Fruit fly (Drosophila melanogaster): Measurements from ENCODE around the gene CG33494.

CG33494 gene

DNA sequence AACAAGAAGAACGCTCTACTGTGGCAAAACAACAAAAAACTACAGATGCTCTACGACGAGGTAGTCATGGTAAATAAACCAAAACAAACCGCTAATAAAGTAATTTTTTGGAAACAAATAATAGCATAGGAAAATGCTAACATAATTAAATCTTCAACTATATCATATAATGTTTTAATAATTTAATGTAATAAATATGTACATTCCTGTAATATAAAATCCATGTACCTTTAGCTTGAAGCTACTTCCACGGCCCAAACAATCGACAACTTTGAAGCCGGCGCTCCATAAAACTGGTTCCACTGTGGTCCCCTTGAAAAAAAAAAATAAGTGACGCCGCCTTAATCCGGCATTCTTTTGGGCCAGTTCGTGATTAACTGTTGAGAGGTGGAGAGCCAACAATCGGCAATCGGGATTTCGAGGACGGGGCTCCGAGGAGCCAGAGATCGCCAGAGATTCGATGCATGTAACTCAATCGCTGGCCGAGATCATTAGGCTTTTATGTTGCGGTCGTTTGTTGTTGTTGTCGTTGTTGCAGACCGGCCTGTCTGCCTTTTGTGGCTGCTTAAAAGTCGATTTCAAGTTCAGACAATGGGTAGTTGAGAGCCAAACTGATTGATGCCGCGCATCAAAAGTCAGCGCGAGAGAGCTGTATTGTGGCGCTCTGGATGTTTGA is 32.2 kb downstream of the CG33494 start:
- TF ChIP-seq Hr38 (GFP tag; optimal IDR thresholded peaks at IDR 0.05) (no peak), CG10669 (GFP tag; optimal IDR thresholded peaks at IDR 0.05) (peak; percentile 92), Hr4 (GFP tag; optimal IDR thresholded peaks at IDR 0.05) (peak; percentile 56), CG15336 (GFP tag; IDR thresholded peaks at IDR 0.05) (peak; percentile 90), CG16779 (tag; optimal IDR thresholded peaks at IDR 0.05) (peak; percentile 81), fd59A (GFP tag; optimal IDR thresholded peaks at IDR 0.05) (peak; percentile 89), CG6854 (GFP tag; optimal IDR thresholded peaks at IDR 0.05) (peak; percentile 69), Sox14 (GFP tag; optimal IDR thresholded peaks at IDR 0.05) (peak; percentile 74), CG6163 (GFP tag; IDR thresholded peaks at IDR 0.05) (peak; percentile 91), CG31627 (GFP tag; optimal IDR thresholded peaks at IDR 0.05) (peak; percentile 72), acj6 (GFP tag; optimal IDR thresholded peaks at IDR 0.05) (peak; percentile 92), Lpt (GFP tag; optimal IDR thresholded peaks at IDR 0.05) (peak; percentile 83), pdm3 (GFP tag; optimal IDR thresholded peaks at IDR 0.05) (peak; percentile 81), fkh (GFP tag; optimal IDR thresholded peaks at IDR 0.05) (no peak), CG8319 (GFP tag; optimal IDR thresholded peaks at IDR 0.05) (peak; percentile 86), fd85E (GFP tag; optimal IDR thresholded peaks at IDR 0.05) (peak; percentile 60), Ets21C (GFP tag; optimal IDR thresholded peaks at IDR 0.05) (peak; percentile 71), salr (GFP tag; optimal IDR thresholded peaks at IDR 0.05) (peak; percentile 78 to 86), Eip78C (GFP tag) (peak; percentile 97), dsx (GFP tag; optimal IDR thresholded peaks at IDR 0.05; ENCODE audit: poor library complexity, severe bottlenecking) (peak; percentile 95), CG11902 (GFP tag; optimal IDR thresholded peaks at IDR 0.05) (peak; percentile 82), CG6276 (GFP tag; optimal IDR thresholded peaks at IDR 0.05) (peak; percentile 74), CG11762 (GFP tag; optimal IDR thresholded peaks at IDR 0.05; ENCODE audit: insufficient read depth) (peak; percentile 85), eg (GFP tag; IDR thresholded peaks at IDR 0.05) (peak; percentile 88), CG34406 (GFP tag; optimal IDR thresholded peaks at IDR 0.05) (peak; percentile 94), Blimp-1 (GFP tag; optimal IDR thresholded peaks at IDR 0.05) (peak; percentile 76), dac (GFP tag; optimal IDR thresholded peaks at IDR 0.05) (peak; percentile 17), topi (GFP tag; optimal IDR thresholded peaks at IDR 0.05) (peak; percentile 87), Sox102F (GFP tag; optimal IDR thresholded peaks at IDR 0.05) (peak; percentile 80), CG6792 (GFP tag; optimal IDR thresholded peaks at IDR 0.05) (peak; percentile 91), cyc (GFP tag; optimal IDR thresholded peaks at IDR 0.05) (peak; percentile 76), CG6808 (GFP tag; optimal IDR thresholded peaks at IDR 0.05) (peak; percentile 95), svp (GFP tag) (peak; percentile 96), CG7368 (GFP tag; optimal IDR thresholded peaks at IDR 0.05) (peak; percentile 88), CG3032 (tag; optimal IDR thresholded peaks at IDR 0.05) (peak; percentile 96), CG9139 (GFP tag; optimal IDR thresholded peaks at IDR 0.05) (peak; percentile 92), Hr39 (GFP tag; optimal IDR thresholded peaks at IDR 0.05) (peak; percentile 74), Eip75B (GFP tag; optimal IDR thresholded peaks at IDR 0.05) (peak; percentile 83), CG8119 (GFP tag; IDR thresholded peaks at IDR 0.05) (peak; percentile 89), spab (GFP tag; optimal IDR thresholded peaks at IDR 0.05) (peak; percentile 91), Gug (GFP tag; IDR thresholded peaks at IDR 0.05) (peak; percentile 77), Met (GFP tag; optimal IDR thresholded peaks at IDR 0.05) (peak; percentile 88), OdsH (GFP tag; optimal IDR thresholded peaks at IDR 0.05) (peak; percentile 92), CG32006 (GFP tag; optimal IDR thresholded peaks at IDR 0.05) (peak; percentile 84), esn (GFP tag; optimal IDR thresholded peaks at IDR 0.05) (peak; percentile 91), CG11294 (GFP tag; IDR thresholded peaks at IDR 0.05) (peak; percentile 75), CG4318 (GFP tag; optimal IDR thresholded peaks at IDR 0.05) (peak; percentile 56), CG3919 (GFP tag; optimal IDR thresholded peaks at IDR 0.05) (peak; percentile 92), Sox15 (GFP tag; optimal IDR thresholded peaks at IDR 0.05) (peak; percentile 77), CG1621 (tag; optimal IDR thresholded peaks at IDR 0.05) (peak; percentile 80), ss (GFP tag; optimal IDR thresholded peaks at IDR 0.05) (peak; percentile 95)

Measured in whole organism, prepupa.